Fruit fly (Drosophila melanogaster) whole organism, prepupa: Measurements from ENCODE around the gene Hasp.

Experiments used
- CG31627 ChIP-seq: fragments of 200-800 bp; sonication (Bioruptor generic); optimal IDR thresholded peaks from 3 replicates; lab custom pipeline; 2016; ENCODE audit warnings: missing biosample characterization, missing genetic modification characterization
- CG34406 ChIP-seq: fragments of 200-800 bp; sonication (Bioruptor generic); optimal IDR thresholded peaks from 3 replicates; lab custom pipeline; 2016; ENCODE audit warnings: missing biosample characterization, missing genetic modification characterization
- CG6163 ChIP-seq: fragments of 200-800 bp; sonication (Bioruptor generic); IDR thresholded peaks from 3 replicates; pipeline ENCODE4 v1.3.6; 2022; ENCODE audit warnings: missing biosample characterization, missing genetic modification characterization
- CG8319 ChIP-seq: fragments of 200-800 bp; sonication (Bioruptor generic); optimal IDR thresholded peaks from 3 replicates; lab custom pipeline; 2016; ENCODE audit warnings: missing biosample characterization, missing genetic modification characterization
- Eip75B ChIP-seq: fragments of 200-800 bp; sonication (Bioruptor generic); optimal IDR thresholded peaks from 3 replicates; lab custom pipeline; 2016; ENCODE audit warnings: missing biosample characterization, missing genetic modification characterization
- Ets96B ChIP-seq: fragments of 200-800 bp; optimal IDR thresholded peaks from 2 replicates; lab custom pipeline; 2019; ENCODE audit warnings: missing biosample characterization, mild to moderate bottlenecking, missing genetic modification characterization, moderate library complexity
- Sox15 ChIP-seq: fragments of 200-800 bp; sonication (Bioruptor generic); optimal IDR thresholded peaks from 3 replicates; lab custom pipeline; 2016; ENCODE audit warnings: missing biosample characterization, missing genetic modification characterization
- achi ChIP-seq: fragments of 200-800 bp; sonication (Bioruptor generic); optimal IDR thresholded peaks from 3 replicates; lab custom pipeline; 2016; ENCODE audit warnings: missing biosample characterization, missing genetic modification characterization
- dac ChIP-seq: fragments of 200-800 bp; sonication (Bioruptor generic); optimal IDR thresholded peaks from 2 replicates; lab custom pipeline; 2017; ENCODE audit warnings: missing biosample characterization, mild to moderate bottlenecking, missing genetic modification characterization
- net ChIP-seq: fragments of 200-800 bp; sonication (Bioruptor generic); optimal IDR thresholded peaks from 3 replicates; lab custom pipeline; 2016; ENCODE audit warnings: missing biosample characterization, missing genetic modification characterization
- spab ChIP-seq: fragments of 200-800 bp; sonication (Bioruptor generic); optimal IDR thresholded peaks from 2 replicates; lab custom pipeline; 2017; ENCODE audit warnings: missing biosample characterization, mild to moderate bottlenecking, missing genetic modification characterization, missing genetic modification reagents

- no peak for TF ChIP-seq net (GFP tag; lab: Kevin White, UChicago)
- no peak for TF ChIP-seq Ets96B (tag; lab: Kevin White, UChicago)
- no peak for TF ChIP-seq CG8319
- TF ChIP-seq Eip75B (GFP tag; lab: Kevin White, UChicago), result no peak
- TF ChIP-seq dac, result no peak
- no peak for TF ChIP-seq Sox15 (GFP tag; lab: Kevin White, UChicago)
- no peak for TF ChIP-seq achi (GFP tag; lab: Kevin White, UChicago)
- TF ChIP-seq CG31627 (GFP tag; lab: Kevin White, UChicago), result no peak
- no peak for TF ChIP-seq spab (GFP tag; lab: Kevin White, UChicago)
- TF ChIP-seq CG6163 (GFP tag; lab: Robert Waterston, UW), result no peak
- no peak for TF ChIP-seq CG34406 (GFP tag; lab: Kevin White, UChicago)
These were observed 57.6 kb downstream of the Hasp start for dm6 chr2L:19459404-19459803.
